Worm (Caenorhabditis elegans) whole organism, late embryonic: ENCODE data around the gene nhx-4.

ENCODE experiments used
- K02D7.2 ChIP-seq: sonication (generic microtip); optimal IDR thresholded peaks from 2 replicates; lab custom pipeline; 2017; ENCODE audit warnings: mild to moderate bottlenecking, missing genetic modification characterization, missing compliant biosample characterization
- T23F11.4 ChIP-seq: fragments of 200-800 bp; sonication (Bioruptor generic); optimal IDR thresholded peaks from 2 replicates; lab custom pipeline; 2018; ENCODE audit warnings: mild to moderate bottlenecking, missing genetic modification characterization, missing compliant biosample characterization
- Y22D7AL.16 ChIP-seq: sonication (generic microtip); optimal IDR thresholded peaks from 2 replicates; lab custom pipeline; 2016; ENCODE audit warnings: missing genetic modification characterization, missing compliant biosample characterization
- ama-1 ChIP-seq: fragments of 150-350 bp; optimal IDR thresholded peaks from 2 replicates; lab custom pipeline; 2014
- ceh-14 ChIP-seq: sonication (generic microtip); optimal IDR thresholded peaks from 2 replicates; lab custom pipeline; 2016; ENCODE audit warnings: missing genotype, missing genetic modification characterization, missing compliant biosample characterization
- ceh-19 ChIP-seq: fragments of 200-800 bp; sonication (Bioruptor generic); optimal IDR thresholded peaks from 2 replicates; lab custom pipeline; 2018; ENCODE audit warnings: mild to moderate bottlenecking, missing genetic modification characterization, missing compliant biosample characterization
- ceh-2 ChIP-seq: sonication (generic microtip); optimal IDR thresholded peaks from 2 replicates; lab custom pipeline; 2016; ENCODE audit warnings: missing genotype, missing genetic modification characterization, missing compliant biosample characterization
- ceh-22 ChIP-seq: sonication (generic microtip); optimal IDR thresholded peaks from 2 replicates; lab custom pipeline; 2017; ENCODE audit warnings: missing biosample characterization, missing genetic modification characterization
- ceh-24 ChIP-seq: sonication (generic microtip); optimal IDR thresholded peaks from 2 replicates; lab custom pipeline; 2016; ENCODE audit warnings: mild to moderate bottlenecking, missing genetic modification characterization, missing compliant biosample characterization
- ceh-31 ChIP-seq: sonication (generic microtip); optimal IDR thresholded peaks from 2 replicates; lab custom pipeline; 2016; ENCODE audit warnings: missing genetic modification characterization, missing compliant biosample characterization
- ceh-34 ChIP-seq: sonication (generic microtip); optimal IDR thresholded peaks from 2 replicates; lab custom pipeline; 2016; ENCODE audit warnings: mild to moderate bottlenecking, missing genetic modification characterization, missing compliant biosample characterization
- ceh-45 ChIP-seq: fragments of 200-800 bp; sonication (Bioruptor generic); IDR thresholded peaks from 2 replicates; pipeline ENCODE4 v1.3.6; 2022; ENCODE audit warnings: missing genetic modification reagents, missing genetic modification characterization, missing compliant biosample characterization
- ceh-6 ChIP-seq: fragments of 200-800 bp; sonication (Bioruptor generic); optimal IDR thresholded peaks from 2 replicates; lab custom pipeline; 2018; ENCODE audit warnings: mild to moderate bottlenecking, missing genetic modification characterization, missing compliant biosample characterization
- ceh-9 ChIP-seq: sonication (generic microtip); optimal IDR thresholded peaks from 2 replicates; lab custom pipeline; 2016; ENCODE audit warnings: mild to moderate bottlenecking, missing genetic modification characterization, inconsistent platforms, missing compliant biosample characterization
- che-1 ChIP-seq: sonication (generic microtip); optimal IDR thresholded peaks from 2 replicates; lab custom pipeline; 2016; ENCODE audit warnings: mild to moderate bottlenecking, missing genetic modification characterization, missing compliant biosample characterization
- elt-2 ChIP-seq: sonication (generic microtip); optimal IDR thresholded peaks from 2 replicates; lab custom pipeline; 2016; ENCODE audit warnings: missing genetic modification reagents, missing genetic modification characterization, missing compliant biosample characterization
- elt-4 ChIP-seq: sonication (generic microtip); optimal IDR thresholded peaks from 2 replicates; lab custom pipeline; 2016; ENCODE audit warnings: missing genetic modification characterization, missing compliant biosample characterization
- eyg-1 ChIP-seq: sonication (generic microtip); optimal IDR thresholded peaks from 2 replicates; lab custom pipeline; 2016; ENCODE audit warnings: missing genotype, missing genetic modification characterization, missing compliant biosample characterization
- hlh-13 ChIP-seq: fragments of 200-800 bp; sonication (Bioruptor generic); optimal IDR thresholded peaks from 2 replicates; lab custom pipeline; 2018; ENCODE audit warnings: mild to moderate bottlenecking, missing genetic modification characterization, missing compliant biosample characterization
- hlh-30 ChIP-seq: sonication (generic microtip); optimal IDR thresholded peaks from 2 replicates; lab custom pipeline; 2017; ENCODE audit warnings: antibody characterized with exemption, missing genetic modification characterization, missing compliant biosample characterization; ENCODE audit not compliant: insufficient read depth
- hlh-6 ChIP-seq: sonication (generic microtip); optimal IDR thresholded peaks from 2 replicates; lab custom pipeline; 2016; ENCODE audit warnings: missing genotype, missing genetic modification characterization, missing compliant biosample characterization
- lim-6 ChIP-seq: sonication (generic microtip); optimal IDR thresholded peaks from 2 replicates; lab custom pipeline; 2016; ENCODE audit warnings: missing genetic modification characterization, missing compliant biosample characterization
- madf-2 ChIP-seq: sonication (generic microtip); optimal IDR thresholded peaks from 2 replicates; lab custom pipeline; 2017; ENCODE audit warnings: missing genetic modification characterization, missing compliant biosample characterization
- mec-3 ChIP-seq: sonication (generic microtip); optimal IDR thresholded peaks from 2 replicates; lab custom pipeline; 2016; ENCODE audit warnings: borderline replicate concordance, missing genetic modification characterization, missing compliant biosample characterization
- nfya-1 ChIP-seq: sonication (generic microtip); optimal IDR thresholded peaks from 2 replicates; lab custom pipeline; 2017; ENCODE audit warnings: missing genetic modification characterization, mild to moderate bottlenecking, missing compliant biosample characterization, antibody characterized with exemption, moderate library complexity
- nhr-232 ChIP-seq: sonication (generic microtip); optimal IDR thresholded peaks from 2 replicates; lab custom pipeline; 2016; ENCODE audit warnings: missing genetic modification characterization, missing compliant biosample characterization
- odd-2 ChIP-seq: sonication (generic microtip); optimal IDR thresholded peaks from 2 replicates; lab custom pipeline; 2017; ENCODE audit warnings: antibody characterized with exemption, mild to moderate bottlenecking, missing genetic modification characterization, missing compliant biosample characterization
- pha-2 ChIP-seq: sonication (generic microtip); optimal IDR thresholded peaks from 2 replicates; lab custom pipeline; 2017; ENCODE audit warnings: mild to moderate bottlenecking, missing genetic modification characterization, missing compliant biosample characterization
- rnt-1 ChIP-seq: sonication (generic microtip); optimal IDR thresholded peaks from 2 replicates; lab custom pipeline; 2016; ENCODE audit warnings: missing genetic modification characterization, missing compliant biosample characterization
- syd-9 ChIP-seq: sonication (generic microtip); optimal IDR thresholded peaks from 2 replicates; lab custom pipeline; 2016; ENCODE audit warnings: mild to moderate bottlenecking, missing genetic modification characterization, moderate library complexity, missing compliant biosample characterization
- unc-3 ChIP-seq, 2 experiments: fragments of 200-800 bp in 1 of 2; sonication (Bioruptor generic) in 1 of 2; sonication (generic microtip) in 1 of 2; conservative IDR thresholded peaks in 1 of 2; optimal IDR thresholded peaks in 1 of 2; 2 replicates each; pipeline versions ENCODE4 v1.3.6 to Lab custom; 2016 to 2022; ENCODE audit warnings: missing compliant biosample characterization in 2 of 2, missing genetic modification characterization in 2 of 2, missing genetic modification reagents in 1 of 2
- unc-42 ChIP-seq: sonication (generic microtip); optimal IDR thresholded peaks from 2 replicates; lab custom pipeline; 2016; ENCODE audit warnings: missing genotype, missing genetic modification characterization, missing compliant biosample characterization
- unc-55 ChIP-seq: sonication (generic microtip); optimal IDR thresholded peaks from 2 replicates; lab custom pipeline; 2017; ENCODE audit warnings: missing biosample characterization, missing genetic modification reagents, missing genetic modification characterization

nhx-4 gene

DNA sequence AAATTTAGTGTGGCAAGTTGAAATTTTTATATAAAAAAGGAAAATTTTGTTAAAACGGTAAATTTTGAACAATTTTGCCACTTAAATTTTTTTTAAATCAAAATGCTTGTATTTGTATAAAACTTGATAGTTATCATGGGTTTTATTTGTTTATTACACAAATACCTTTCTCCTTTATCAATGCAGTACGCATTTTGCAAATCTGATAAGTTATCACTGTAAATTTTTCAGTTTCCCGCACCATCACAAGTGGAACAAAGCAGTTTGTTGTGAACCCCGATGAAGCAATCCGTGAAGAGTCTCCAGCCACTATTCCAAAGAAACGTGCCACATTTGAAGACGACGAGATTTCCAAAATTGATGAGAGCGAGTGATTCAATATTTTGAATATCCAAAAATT, 6.0 kb downstream of the nhx-4 start:
- TF ChIP-seq unc-42 (tag; lab: Kevin White, UChicago): no peak
- peak; percentile 77 for TF ChIP-seq elt-2 (tag; lab: Kevin White, UChicago)
- TF ChIP-seq T23F11.4: no peak
- TF ChIP-seq, all 69 proteins: peak for 1

DNA sequence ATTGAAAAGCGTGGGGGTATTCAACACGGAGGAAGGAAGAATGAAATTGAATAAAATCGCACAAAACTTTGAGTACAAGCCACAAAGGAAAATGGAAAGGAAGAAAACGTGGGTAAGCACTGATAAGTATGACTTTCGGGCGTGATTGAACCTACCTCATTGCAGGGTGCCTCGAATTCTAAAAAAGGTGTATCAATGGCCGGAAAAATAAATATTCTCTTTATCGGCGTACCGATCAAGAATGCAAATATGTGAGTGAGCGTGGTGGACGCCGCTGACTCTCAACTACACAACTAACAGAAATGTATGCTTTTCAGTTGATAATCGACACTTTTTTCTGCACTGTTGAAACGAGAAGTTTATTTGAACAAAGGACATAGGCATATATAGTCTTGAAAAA, 10.4 kb downstream of the nhx-4 start, which contains the start of gene otpl-3:
Gene otpl-3 (minus strand): TSS at position 304 of the 400 bp plus-strand sequence.
- TF ChIP-seq che-1 (tag; lab: Kevin White, UChicago) (no peak), elt-2 (tag; lab: Kevin White, UChicago) (peak; percentile 8), ceh-14 (tag; lab: Kevin White, UChicago) (no peak), mec-3 (no peak)

- no peak for TF ChIP-seq K02D7.2
- peak; percentile 92 for TF ChIP-seq elt-2 (tag; lab: Kevin White, UChicago)
These were observed 12.9 kb downstream of the nhx-4 start for ce11 chrX:6926952-6927351.

DNA sequence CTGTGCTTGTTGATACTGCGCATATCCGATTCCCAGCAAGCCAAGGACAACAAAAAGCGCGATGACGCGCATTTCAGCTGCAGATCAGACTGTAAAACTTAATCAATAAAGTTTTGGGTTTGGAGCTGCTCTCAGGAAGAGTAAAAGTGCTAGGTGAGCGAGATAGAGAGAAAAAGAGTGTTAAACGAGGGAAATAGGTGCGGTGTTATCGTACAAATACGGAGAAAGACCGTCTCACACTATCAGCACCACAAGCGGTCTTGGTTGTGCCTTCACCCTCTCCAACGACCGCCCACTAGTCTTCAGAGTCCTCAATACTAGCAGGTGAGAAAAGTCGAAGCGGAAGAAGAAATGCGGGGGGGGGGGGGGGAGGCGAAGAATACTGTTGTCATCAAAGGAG, 14.5 kb downstream of the nhx-4 start, which contains the start of gene F14B8.5:
Gene F14B8.5 (minus strand): TSS at position 127 of the 400 bp plus-strand sequence.
- TF ChIP-seq hlh-6 (no peak), elt-2 (tag; lab: Kevin White, UChicago) (peak; percentile 23)

ce11 chrX:6932134-6932533, 18.0 kb downstream of the nhx-4 start, which contains the start of gene F14B8.6:
F14B8.6 (minus strand) TSS chrX:6932425.
- TF ChIP-seq elt-2 (tag; lab: Kevin White, UChicago) (peak; percentile 76), rnt-1 (tag; lab: Kevin White, UChicago) (no peak)

ce11 chrX:6934453-6934852, 20.4 kb downstream of the nhx-4 start:
- TF ChIP-seq ama-1 (lab: Kevin White, UChicago): no peak
- TF ChIP-seq unc-55 (GFP tag; lab: Kevin White, UChicago): no peak
- TF ChIP-seq T23F11.4: no peak
- peak; percentile 27 for TF ChIP-seq unc-42 (tag; lab: Kevin White, UChicago)
- TF ChIP-seq ceh-19 (GFP tag; lab: Kevin White, UChicago): no peak
- no peak for TF ChIP-seq ceh-2
- TF ChIP-seq hlh-30 (tag; lab: Kevin White, UChicago): no peak
- peak; percentile 85 for TF ChIP-seq nfya-1 (tag; lab: Kevin White, UChicago)
- TF ChIP-seq hlh-6: no peak
- no peak for TF ChIP-seq odd-2 (tag; lab: Kevin White, UChicago)
- no peak for TF ChIP-seq ceh-22 (tag; lab: Kevin White, UChicago)
- no peak for TF ChIP-seq ceh-34
- no peak for TF ChIP-seq ceh-9 (tag; lab: Kevin White, UChicago)
- TF ChIP-seq lim-6 (tag; lab: Kevin White, UChicago): no peak
- no peak for TF ChIP-seq ceh-6 (GFP tag; lab: Kevin White, UChicago)
- TF ChIP-seq ceh-45 (GFP tag; lab: Robert Waterston, UW): no peak
- TF ChIP-seq ceh-24 (tag; lab: Kevin White, UChicago): no peak
- no peak for TF ChIP-seq Y22D7AL.16 (tag; lab: Kevin White, UChicago)
- TF ChIP-seq ceh-31 (tag; lab: Kevin White, UChicago): peak; percentile 9
- no peak for TF ChIP-seq eyg-1
- TF ChIP-seq hlh-13 (GFP tag; lab: Kevin White, UChicago): no peak
- TF ChIP-seq nhr-232: no peak
- TF ChIP-seq, all 69 proteins: peak for 3

DNA sequence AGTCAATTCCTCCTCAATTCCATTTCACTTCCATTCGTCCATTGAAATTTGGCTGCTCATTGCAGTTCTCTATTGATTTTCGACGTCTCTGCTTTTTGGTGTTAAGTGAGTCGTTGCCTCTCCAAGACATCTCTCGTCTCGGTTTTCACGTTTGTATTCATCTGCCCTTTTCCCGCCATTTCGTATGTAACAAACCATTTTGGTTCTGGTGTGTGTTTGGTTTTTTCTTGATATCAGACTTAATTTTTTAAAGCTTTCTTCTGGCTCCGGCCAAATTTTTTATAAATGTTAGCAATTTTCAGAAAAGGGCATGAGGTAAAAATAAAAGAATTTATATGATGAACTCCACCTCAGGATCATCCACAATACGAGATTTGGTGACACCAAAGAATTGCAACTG, 21.3 kb downstream of the nhx-4 start, which contains the start of gene C16E9.2:
Gene C16E9.2 (plus strand): TSS at position 301 of the 400 bp plus-strand sequence.
- TF ChIP-seq pha-2: no peak
- no peak for TF ChIP-seq ceh-2
- no peak for TF ChIP-seq odd-2 (tag; lab: Kevin White, UChicago)
- no peak for TF ChIP-seq ceh-45 (GFP tag; lab: Robert Waterston, UW)
- no peak for TF ChIP-seq unc-3 (GFP tag; conservative IDR thresholded peaks at IDR 0.05; lab: Robert Waterston, UW)
- no peak for TF ChIP-seq unc-3 (tag; optimal IDR thresholded peaks at IDR 0.05; lab: Kevin White, UChicago)
- TF ChIP-seq elt-4 (tag; lab: Kevin White, UChicago): no peak
- TF ChIP-seq ceh-14 (tag; lab: Kevin White, UChicago): no peak
- no peak for TF ChIP-seq madf-2 (tag; lab: Kevin White, UChicago)
- no peak for TF ChIP-seq ceh-22 (tag; lab: Kevin White, UChicago)
- TF ChIP-seq syd-9 (tag; lab: Kevin White, UChicago): no peak
- TF ChIP-seq ceh-19 (GFP tag; lab: Kevin White, UChicago): no peak
- TF ChIP-seq elt-2 (tag; lab: Kevin White, UChicago): no peak
